Fruit fly (Drosophila melanogaster): Measurements from ENCODE around the gene CG31371.

Gene CG31371

dm6 chr3R:30536919-30537318 lies 33.6 kb upstream of the CG31371 start (continued):
- TF ChIP-seq lab (GFP tag; optimal IDR thresholded peaks at IDR 0.05) (peak; percentile 25), Ets97D (GFP tag; optimal IDR thresholded peaks at IDR 0.05) (no peak), Hr3 (GFP tag; optimal IDR thresholded peaks at IDR 0.05) (no peak), Pdp1 (GFP tag; optimal IDR thresholded peaks at IDR 0.05) (peak in 1 of 2 experiments; percentile 52), CG18262 (tag; optimal IDR thresholded peaks at IDR 0.05) (no peak), Dbx (GFP tag; IDR thresholded peaks at IDR 0.05) (peak; percentile 20; the same call in 1 of the 3 replicates), caup (GFP tag; optimal IDR thresholded peaks at IDR 0.05; ENCODE audit: severe bottlenecking) (peak; percentile 35), Antp (GFP tag; optimal IDR thresholded peaks at IDR 0.05) (no peak), Fer3 (tag; optimal IDR thresholded peaks at IDR 0.05) (no peak), Vsx1 (GFP tag; optimal IDR thresholded peaks at IDR 0.05) (no peak), nerfin-2 (GFP tag; IDR thresholded peaks at IDR 0.05; ENCODE audit: partially characterized antibody) (no peak), hth (optimal IDR thresholded peaks at IDR 0.05) (no peak), tx (GFP tag; optimal IDR thresholded peaks at IDR 0.05) (no peak), CG16813 (GFP tag; IDR thresholded peaks at IDR 0.05; ENCODE audit: partially characterized antibody) (no peak), CG5953 (GFP tag; IDR thresholded peaks at IDR 0.05) (no peak), CG43689 (GFP tag; IDR thresholded peaks at IDR 0.05) (no peak), Meics (GFP tag; optimal IDR thresholded peaks at IDR 0.05) (peak; percentile 21), CG10543 (GFP tag; optimal IDR thresholded peaks at IDR 0.05) (peak; percentile 63), CG6765 (GFP tag; optimal IDR thresholded peaks at IDR 0.05) (peak; percentile 49), corto (GFP tag; optimal IDR thresholded peaks at IDR 0.05) (no peak), CG8281 (tag; optimal IDR thresholded peaks at IDR 0.05) (no peak), CG14965 (GFP tag; optimal IDR thresholded peaks at IDR 0.05; ENCODE audit: borderline replicate concordance) (no peak), da (GFP tag; optimal IDR thresholded peaks at IDR 0.05) (no peak), Opbp (GFP tag; IDR thresholded peaks at IDR 0.05; ENCODE audit: partially characterized antibody) (no peak), Fer1 (GFP tag; optimal IDR thresholded peaks at IDR 0.05) (peak; percentile 54), CG18599 (GFP tag; optimal IDR thresholded peaks at IDR 0.05) (peak; percentile 57), HLH4C (GFP tag; IDR thresholded peaks at IDR 0.05; ENCODE audit: partially characterized antibody) (no peak), bab2 (GFP tag; optimal IDR thresholded peaks at IDR 0.05) (no peak), Med (GFP tag) (peak; percentile 68), CG11085 (GFP tag; IDR thresholded peaks at IDR 0.05) (no peak), Atf6 (GFP tag; IDR thresholded peaks at IDR 0.05) (0 out of 2 replicates have a peak, but pooled peaks have one; percentile 10), D19B (GFP tag; optimal IDR thresholded peaks at IDR 0.05) (no peak), chinmo (GFP tag; IDR thresholded peaks at IDR 0.05; ENCODE audit: partially characterized antibody) (0 out of 4 replicates have a peak, but pooled peaks have one; percentile 57), sd (tag; optimal IDR thresholded peaks at IDR 0.05) (peak; percentile 36), CG3281 (GFP tag; optimal IDR thresholded peaks at IDR 0.05) (peak; percentile 38), Bgb (GFP tag; IDR thresholded peaks at IDR 0.05; ENCODE audit: partially characterized antibody) (no peak), row (GFP tag; IDR thresholded peaks at IDR 0.05) (no peak)

dm6 chr3R:30536432-30536831 lies 33.1 kb upstream of the CG31371 start:
- no peak for TF ChIP-seq salm (tag; optimal IDR thresholded peaks at IDR 0.05)
- TF ChIP-seq lab (GFP tag; optimal IDR thresholded peaks at IDR 0.05), result no peak
- no peak; the same call in 1 of the 2 replicates for TF ChIP-seq vvl (GFP tag; IDR thresholded peaks at IDR 0.05)
- peak; percentile 13; the same call in 1 of the 2 replicates for TF ChIP-seq CG10366 (GFP tag; IDR thresholded peaks at IDR 0.05)
- TF ChIP-seq CG12744 (GFP tag; optimal IDR thresholded peaks at IDR 0.05), result no peak
- TF ChIP-seq Pdp1 (GFP tag; optimal IDR thresholded peaks at IDR 0.05), result peak in 1 of 2 experiments; percentile 1
- TF ChIP-seq Nf-YC (tag; optimal IDR thresholded peaks at IDR 0.05), result peak; percentile 11
- peak; percentile 17 for TF ChIP-seq Med (GFP tag)
- no peak for TF ChIP-seq HLHmδ (GFP tag; optimal IDR thresholded peaks at IDR 0.05)
- TF ChIP-seq CG4730 (GFP tag; IDR thresholded peaks at IDR 0.05), result no peak
- TF ChIP-seq gem (tag; optimal IDR thresholded peaks at IDR 0.05), result peak; percentile 57
- no peak for TF ChIP-seq prd (optimal IDR thresholded peaks at IDR 0.05)
- peak; percentile 40; the same call in 1 of the 3 replicates for TF ChIP-seq prd (GFP tag; IDR thresholded peaks at IDR 0.05)
- 0 out of 2 replicates have a peak, but pooled peaks have one; percentile 19 for TF ChIP-seq CG32767 (GFP tag; IDR thresholded peaks at IDR 0.05)
- peak; percentile 40 for TF ChIP-seq CG1603 (tag; optimal IDR thresholded peaks at IDR 0.05)
- no peak for TF ChIP-seq CG3281 (GFP tag; optimal IDR thresholded peaks at IDR 0.05)
- TF ChIP-seq Hr51 (GFP tag; optimal IDR thresholded peaks at IDR 0.05), result peak in 1 of 2 experiments; percentile 35

Data from whole organism, embryonic.